Worm (Caenorhabditis elegans): Measurements from ENCODE around the gene nspg-3.

- TF ChIP-seq pha-4 (GFP tag; IDR thresholded peaks at IDR 0.05) (no peak), pha-4 (tag; optimal IDR thresholded peaks at IDR 0.05) (no peak), unc-62 (GFP tag; optimal IDR thresholded peaks at IDR 0.05 in 1 of 2) (no peak), unc-62 (tag; optimal IDR thresholded peaks at IDR 0.05) (no peak), lin-38 (GFP tag; IDR thresholded peaks at IDR 0.05) (0 out of 2 replicates have a peak, but pooled peaks have one; percentile 26)
Observed at ce11 chrII:6055927-6056326, 35.6 kb upstream of the nspg-3 start, which contains the start of gene R12C12.7.
